Worm (Caenorhabditis elegans): Measurements from ENCODE around the gene cwp-4.

The cwp-4 gene

DNA sequence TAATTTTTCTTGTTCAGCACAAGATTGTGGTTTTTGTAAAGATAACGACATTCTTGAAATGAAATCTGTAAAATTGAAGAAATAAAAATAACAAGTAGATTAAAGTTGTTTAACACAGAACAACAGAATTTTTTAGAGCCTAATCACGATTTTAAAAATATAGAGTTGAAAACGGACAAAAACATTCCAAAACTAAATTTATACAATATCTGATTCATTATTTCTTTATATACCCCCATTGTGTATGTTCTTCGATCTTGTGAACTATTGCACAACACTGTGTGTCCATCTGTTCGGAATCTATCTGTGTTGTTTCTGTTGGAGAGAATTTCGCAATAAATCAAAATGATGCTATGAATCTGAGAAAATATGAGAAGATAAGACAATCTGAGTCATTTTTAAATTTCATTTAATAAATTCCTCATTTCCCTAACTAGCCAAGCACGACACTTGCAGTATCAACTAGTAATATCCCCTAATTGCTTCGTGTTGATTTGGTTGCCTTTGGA is 31.6 kb downstream of the cwp-4 start, which contains the start of gene Y58A7A.4:
TSS of gene Y58A7A.4 (minus strand) at position 51 of the 509 bp plus-strand sequence.
- TF ChIP-seq T22C8.4 (GFP tag; IDR thresholded peaks at IDR 0.05): no peak
- TF ChIP-seq flt-1 (GFP tag; IDR thresholded peaks at IDR 0.05): no peak
- no peak for TF ChIP-seq med-1 (GFP tag; optimal IDR thresholded peaks at IDR 0.05; ENCODE audit: insufficient read depth)
- TF ChIP-seq klf-2 (GFP tag; conservative IDR thresholded peaks at IDR 0.05): no peak
- TF ChIP-seq ztf-23 (GFP tag; IDR thresholded peaks at IDR 0.05): no peak
- no peak for TF ChIP-seq tab-1 (GFP tag; IDR thresholded peaks at IDR 0.05)
- no peak for TF ChIP-seq ref-1 (GFP tag; conservative IDR thresholded peaks at IDR 0.05)
- TF ChIP-seq ztf-29 (GFP tag; IDR thresholded peaks at IDR 0.05): no peak
- no peak for TF ChIP-seq cog-1 (tag; optimal IDR thresholded peaks at IDR 0.05)

DNA sequence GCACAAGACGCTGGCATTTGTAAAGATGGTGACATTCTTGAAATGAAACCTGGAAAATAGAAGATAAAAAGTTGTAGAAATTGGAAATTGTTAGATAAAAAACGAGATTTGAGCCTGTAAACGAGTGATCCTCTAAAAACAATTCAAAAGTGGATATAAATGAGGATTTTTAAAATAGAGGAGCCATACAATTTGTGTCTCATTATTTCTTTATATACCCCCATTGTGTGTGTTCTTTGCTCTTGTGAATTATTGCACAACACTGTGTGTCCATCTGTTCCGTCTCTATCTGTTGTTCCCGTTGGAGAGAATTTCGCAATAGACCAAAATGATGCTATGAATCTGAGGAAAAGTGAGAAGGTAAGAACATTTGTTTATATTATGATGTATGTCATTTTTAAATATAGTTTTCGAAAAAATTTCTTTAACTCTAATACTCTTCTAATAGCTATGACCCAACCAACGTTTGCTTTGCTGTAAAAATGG is 33.5 kb downstream of the cwp-4 start, which contains the start of gene Y58A7A.5:
TSS of gene Y58A7A.5 (minus strand) at position 51 of the 486 bp plus-strand sequence.
- no peak for TF ChIP-seq ref-1 (GFP tag; conservative IDR thresholded peaks at IDR 0.05)

DNA sequence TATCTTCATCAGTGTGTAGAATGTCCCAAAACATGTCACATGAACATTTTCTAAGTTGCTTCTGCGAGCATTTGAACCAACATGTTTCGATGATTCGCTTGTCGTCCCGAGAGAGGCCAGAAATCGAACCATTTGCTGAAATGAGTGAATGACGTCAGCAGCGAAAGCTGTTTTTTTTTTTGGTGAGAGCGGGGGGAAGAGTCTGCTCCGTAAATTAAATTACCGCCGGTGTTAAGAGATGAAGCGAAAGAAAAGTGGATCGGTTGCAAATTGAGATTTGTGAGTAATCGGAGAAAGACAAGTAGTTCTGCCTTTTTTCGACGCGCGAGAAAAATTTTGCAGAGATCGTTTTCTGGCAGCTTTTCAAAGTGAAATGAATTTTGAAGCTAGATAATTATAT is 34.9 kb downstream of the cwp-4 start:
- TF ChIP-seq tab-1 (GFP tag; IDR thresholded peaks at IDR 0.05): no peak
- no peak for TF ChIP-seq klf-2 (GFP tag; conservative IDR thresholded peaks at IDR 0.05)
- no peak for TF ChIP-seq flt-1 (GFP tag; IDR thresholded peaks at IDR 0.05)
- TF ChIP-seq T22C8.4 (GFP tag; IDR thresholded peaks at IDR 0.05): no peak
- TF ChIP-seq med-1 (GFP tag; optimal IDR thresholded peaks at IDR 0.05; ENCODE audit: insufficient read depth): no peak
- TF ChIP-seq cog-1 (tag; optimal IDR thresholded peaks at IDR 0.05): no peak
- no peak for TF ChIP-seq ztf-29 (GFP tag; IDR thresholded peaks at IDR 0.05)
- TF ChIP-seq ztf-23 (GFP tag; IDR thresholded peaks at IDR 0.05): no peak
- TF ChIP-seq ref-1 (GFP tag; conservative IDR thresholded peaks at IDR 0.05): no peak

DNA sequence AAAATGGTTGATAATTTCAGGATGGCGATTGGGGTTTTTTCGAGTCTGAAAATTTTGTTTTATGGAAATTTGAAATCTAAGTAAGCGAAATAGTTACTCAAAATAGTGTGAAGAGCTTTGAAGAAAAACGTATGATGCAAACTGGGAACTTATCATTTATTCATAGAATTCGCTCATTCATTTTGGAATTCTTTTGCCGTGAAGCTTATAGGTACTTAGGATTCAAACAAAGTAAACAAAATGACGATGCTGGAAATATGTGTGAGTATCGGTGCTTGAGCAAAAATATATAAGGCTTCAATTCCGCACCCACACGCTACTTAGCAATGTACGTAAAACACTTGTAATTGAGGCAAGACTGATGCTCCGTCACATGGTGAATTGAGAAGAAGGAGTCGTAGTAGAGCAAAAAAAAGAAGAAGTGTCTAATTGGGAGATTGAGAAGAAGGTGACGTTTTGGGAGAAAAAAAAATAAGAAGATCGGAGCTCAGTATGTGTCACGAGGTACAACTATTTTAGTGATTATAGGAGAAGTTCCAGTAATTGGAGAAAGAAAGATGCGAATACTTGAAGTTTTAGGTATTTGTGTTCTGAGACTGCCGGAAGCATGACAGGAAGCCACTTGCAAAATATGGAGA is 36.2 kb downstream of the cwp-4 start, which contains the start of gene glb-32:
TSS of gene glb-32 (minus strand) at position 51 of the 638 bp plus-strand sequence.
- TF ChIP-seq ref-1 (GFP tag; conservative IDR thresholded peaks at IDR 0.05) (no peak), ztf-23 (GFP tag; IDR thresholded peaks at IDR 0.05) (no peak), flt-1 (GFP tag; IDR thresholded peaks at IDR 0.05) (no peak), ztf-29 (GFP tag; IDR thresholded peaks at IDR 0.05) (no peak), T22C8.4 (GFP tag; IDR thresholded peaks at IDR 0.05) (no peak), med-1 (GFP tag; optimal IDR thresholded peaks at IDR 0.05; ENCODE audit: insufficient read depth) (no peak)

DNA sequence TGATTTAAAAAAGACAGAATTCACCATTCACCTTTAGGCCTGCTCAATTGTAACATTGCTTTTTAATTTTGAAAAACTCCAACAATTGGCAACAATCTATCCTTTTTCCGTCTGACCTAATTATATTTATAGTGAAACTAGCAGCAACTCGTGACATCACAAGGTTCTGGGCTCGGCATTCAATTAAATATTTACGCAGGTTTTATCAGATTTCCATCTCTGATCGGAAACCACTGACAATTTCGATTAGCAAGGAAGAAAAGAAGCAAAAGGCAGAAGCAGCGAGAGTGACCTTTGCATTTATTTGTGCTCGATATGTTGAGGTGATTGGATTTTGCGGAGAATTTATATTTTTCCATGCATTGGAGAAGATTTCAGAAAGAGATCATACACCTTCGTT is 37.0 kb downstream of the cwp-4 start:
- no peak for TF ChIP-seq T22C8.4 (GFP tag; IDR thresholded peaks at IDR 0.05)
- TF ChIP-seq ref-1 (GFP tag; conservative IDR thresholded peaks at IDR 0.05): no peak
- TF ChIP-seq flt-1 (GFP tag; IDR thresholded peaks at IDR 0.05): no peak
- no peak for TF ChIP-seq cog-1 (tag; optimal IDR thresholded peaks at IDR 0.05)
- no peak for TF ChIP-seq klf-2 (GFP tag; conservative IDR thresholded peaks at IDR 0.05)
- no peak for TF ChIP-seq med-1 (GFP tag; optimal IDR thresholded peaks at IDR 0.05; ENCODE audit: insufficient read depth)
- TF ChIP-seq tab-1 (GFP tag; IDR thresholded peaks at IDR 0.05): no peak
- no peak for TF ChIP-seq ztf-29 (GFP tag; IDR thresholded peaks at IDR 0.05)
- no peak for TF ChIP-seq ztf-23 (GFP tag; IDR thresholded peaks at IDR 0.05)

DNA sequence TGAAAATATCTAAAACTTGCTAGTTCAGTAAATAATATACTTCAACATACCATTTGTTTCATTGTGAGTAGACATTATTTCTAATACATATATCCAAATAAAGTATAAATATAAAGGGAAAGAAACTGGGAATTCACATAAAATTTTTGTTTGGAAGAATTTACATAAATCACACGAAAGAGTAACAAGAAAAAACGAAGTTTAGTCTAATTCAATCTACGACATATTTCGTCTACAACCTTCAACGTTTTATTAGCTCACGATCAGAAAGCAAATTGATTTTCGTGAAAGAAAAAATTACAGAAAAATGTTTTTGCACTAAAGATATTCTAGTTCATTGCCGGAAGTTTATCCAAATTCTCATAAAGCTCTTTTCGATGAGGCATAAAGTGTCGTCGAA is 43.6 kb downstream of the cwp-4 start, which contains the start of gene C04F5.2:
TSS of gene C04F5.2 (minus strand) at position 101 of the 400 bp plus-strand sequence.
- TF ChIP-seq T22C8.4 (GFP tag; IDR thresholded peaks at IDR 0.05) (no peak), ztf-23 (GFP tag; IDR thresholded peaks at IDR 0.05) (no peak), tab-1 (GFP tag; IDR thresholded peaks at IDR 0.05) (no peak), flt-1 (GFP tag; IDR thresholded peaks at IDR 0.05) (no peak), ztf-29 (GFP tag; IDR thresholded peaks at IDR 0.05) (no peak), klf-2 (GFP tag; conservative IDR thresholded peaks at IDR 0.05) (no peak), med-1 (GFP tag; optimal IDR thresholded peaks at IDR 0.05; ENCODE audit: insufficient read depth) (no peak), ref-1 (GFP tag; conservative IDR thresholded peaks at IDR 0.05) (no peak), cog-1 (tag; optimal IDR thresholded peaks at IDR 0.05) (no peak)

DNA sequence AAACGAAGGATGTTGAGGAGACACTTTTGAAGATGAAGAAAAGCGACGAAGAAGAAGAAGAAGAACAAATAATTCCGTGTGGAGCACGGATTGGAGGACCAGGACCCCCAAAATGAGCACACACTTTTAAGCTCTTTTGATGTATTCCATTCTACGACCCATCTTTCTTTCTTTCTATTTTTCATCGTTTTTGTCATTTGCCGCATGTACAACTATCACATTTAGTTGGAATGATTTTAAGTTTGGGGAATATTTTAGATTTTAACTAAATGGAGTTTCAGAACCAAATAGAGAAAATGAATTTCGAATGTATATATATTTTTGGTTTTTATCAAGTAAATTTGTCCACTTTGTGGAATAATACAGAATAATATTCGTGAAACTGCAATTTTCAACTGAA is 45.5 kb downstream of the cwp-4 start, which contains the start of gene unc-46:
TSS of gene unc-46 (minus strand) at position 101 of the 400 bp plus-strand sequence.
- TF ChIP-seq klf-2 (GFP tag; conservative IDR thresholded peaks at IDR 0.05) (no peak), T22C8.4 (GFP tag; IDR thresholded peaks at IDR 0.05) (no peak), ztf-29 (GFP tag; IDR thresholded peaks at IDR 0.05) (no peak), ref-1 (GFP tag; conservative IDR thresholded peaks at IDR 0.05) (no peak), flt-1 (GFP tag; IDR thresholded peaks at IDR 0.05) (no peak), ztf-23 (GFP tag; IDR thresholded peaks at IDR 0.05) (no peak), med-1 (GFP tag; optimal IDR thresholded peaks at IDR 0.05; ENCODE audit: insufficient read depth) (no peak), cog-1 (tag; optimal IDR thresholded peaks at IDR 0.05) (no peak), tab-1 (GFP tag; IDR thresholded peaks at IDR 0.05) (no peak)

DNA sequence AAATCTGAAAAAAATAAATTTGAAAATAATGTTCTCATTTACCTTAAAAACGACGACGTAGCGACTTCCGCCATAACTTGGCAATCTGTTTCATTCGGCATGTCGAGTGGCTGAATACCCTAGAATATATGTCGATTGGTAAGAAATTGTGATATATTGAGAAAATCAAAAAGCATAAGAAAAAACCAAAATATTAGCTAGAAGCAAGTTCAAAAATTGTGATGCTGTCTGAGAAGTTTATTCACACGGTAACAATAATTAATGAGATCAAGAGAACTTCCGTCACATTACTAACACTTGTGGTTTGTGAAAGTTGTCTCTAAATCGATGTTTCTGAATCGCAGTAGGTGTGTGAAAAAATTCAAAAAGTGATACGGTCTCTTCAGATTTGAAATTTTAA is 48.6 kb downstream of the cwp-4 start, which contains the start of gene srab-1:
TSS of gene srab-1 (minus strand) at position 101 of the 400 bp plus-strand sequence.
- TF ChIP-seq T22C8.4 (GFP tag; IDR thresholded peaks at IDR 0.05) (no peak), ztf-29 (GFP tag; IDR thresholded peaks at IDR 0.05) (no peak), klf-2 (GFP tag; conservative IDR thresholded peaks at IDR 0.05) (no peak), med-1 (GFP tag; optimal IDR thresholded peaks at IDR 0.05; ENCODE audit: insufficient read depth) (no peak), ztf-23 (GFP tag; IDR thresholded peaks at IDR 0.05) (no peak), flt-1 (GFP tag; IDR thresholded peaks at IDR 0.05) (no peak), cog-1 (tag; optimal IDR thresholded peaks at IDR 0.05) (no peak), ref-1 (GFP tag; conservative IDR thresholded peaks at IDR 0.05) (no peak), tab-1 (GFP tag; IDR thresholded peaks at IDR 0.05) (no peak)

DNA sequence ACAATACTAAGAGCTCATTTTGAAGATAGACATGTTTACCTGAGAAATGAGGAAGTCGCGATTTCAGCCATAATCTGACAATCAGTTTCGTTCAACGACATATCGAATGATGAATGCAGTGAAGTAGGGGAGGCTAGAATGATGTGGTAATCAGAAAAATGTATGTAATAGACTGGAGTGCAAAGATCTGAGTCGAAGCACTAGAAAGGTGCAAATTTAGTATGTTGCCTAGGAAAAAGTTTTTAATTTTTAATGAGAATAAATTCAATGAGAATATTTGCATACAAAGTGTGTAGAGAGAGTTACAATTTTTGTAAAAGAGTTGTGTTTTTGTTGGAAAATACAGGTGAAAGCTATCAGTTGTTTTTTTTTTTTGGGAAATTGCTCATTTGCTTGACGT is 51.5 kb downstream of the cwp-4 start, which contains the start of gene srab-2:
TSS of gene srab-2 (minus strand) at position 101 of the 400 bp plus-strand sequence.
- TF ChIP-seq ztf-29 (GFP tag; IDR thresholded peaks at IDR 0.05): no peak
- no peak for TF ChIP-seq cog-1 (tag; optimal IDR thresholded peaks at IDR 0.05)
- TF ChIP-seq ztf-23 (GFP tag; IDR thresholded peaks at IDR 0.05): no peak
- TF ChIP-seq med-1 (GFP tag; optimal IDR thresholded peaks at IDR 0.05; ENCODE audit: insufficient read depth): no peak
- TF ChIP-seq tab-1 (GFP tag; IDR thresholded peaks at IDR 0.05): no peak
- TF ChIP-seq klf-2 (GFP tag; conservative IDR thresholded peaks at IDR 0.05): no peak
- TF ChIP-seq T22C8.4 (GFP tag; IDR thresholded peaks at IDR 0.05): no peak
- TF ChIP-seq ref-1 (GFP tag; conservative IDR thresholded peaks at IDR 0.05): no peak
- TF ChIP-seq flt-1 (GFP tag; IDR thresholded peaks at IDR 0.05): no peak

Data from whole organism, midembryonic.